Worm (Caenorhabditis elegans) whole organism, L4 larva: Measurements from ENCODE around the gene clec-204.

ENCODE experiments used
- F10B5.3 ChIP-seq: sonication (generic microtip); optimal IDR thresholded peaks from 2 replicates; lab custom pipeline; 2016; ENCODE audit warnings: mild to moderate bottlenecking, missing genetic modification characterization, missing compliant biosample characterization
- F26F4.8 ChIP-seq: fragments of 200-800 bp; sonication (Bioruptor generic); conservative IDR thresholded peaks from 2 replicates; pipeline ENCODE4 v1.3.6; 2022; ENCODE audit warnings: missing genetic modification characterization, missing compliant biosample characterization
- F44E2.7 ChIP-seq: fragments of 200-800 bp; sonication (Bioruptor generic); IDR thresholded peaks from 2 replicates; pipeline ENCODE4 v2.1.2; 2022; ENCODE audit warnings: missing genetic modification characterization, missing compliant biosample characterization
- Y5F2A.4 ChIP-seq: fragments of 200-800 bp; sonication (Bioruptor generic); optimal IDR thresholded peaks from 2 replicates; lab custom pipeline; 2018; ENCODE audit warnings: mild to moderate bottlenecking, missing genetic modification characterization, missing compliant biosample characterization
- attf-4 ChIP-seq: sonication (generic microtip); optimal IDR thresholded peaks from 3 replicates; lab custom pipeline; 2017; ENCODE audit warnings: missing biosample characterization, missing genetic modification characterization
- ceh-28 ChIP-seq: fragments of 150-350 bp; optimal IDR thresholded peaks from 2 replicates; lab custom pipeline; 2014; ENCODE audit warnings: missing biosample characterization, missing genetic modification reagents, missing genetic modification characterization
- ces-1 ChIP-seq: fragments of 150-350 bp; sonication (generic microtip); optimal IDR thresholded peaks from 4 replicates; lab custom pipeline; 2014; ENCODE audit warnings: missing biosample characterization, missing genetic modification reagents, missing genetic modification characterization
- cey-2 ChIP-seq: sonication (generic microtip); optimal IDR thresholded peaks from 3 replicates; lab custom pipeline; 2017; ENCODE audit warnings: missing genetic modification characterization, mild to moderate bottlenecking, missing compliant biosample characterization, antibody characterized with exemption, borderline replicate concordance; ENCODE audit not compliant: insufficient read depth
- ctbp-1 ChIP-seq: fragments of 200-800 bp; sonication (Bioruptor generic); IDR thresholded peaks from 2 replicates; pipeline ENCODE4 v1.3.6; 2022; ENCODE audit warnings: missing genetic modification reagents, missing genetic modification characterization, missing compliant biosample characterization
- daf-16 ChIP-seq, 3 experiments: sonication (generic microtip); optimal IDR thresholded peaks; 2 replicates each; lab custom pipeline; 2016 to 2017; ENCODE audit warnings: missing genetic modification characterization in 3 of 3, missing genetic modification reagents in 3 of 3, mild to moderate bottlenecking in 2 of 3, missing compliant biosample characterization in 2 of 3, missing biosample characterization in 1 of 3, moderate library complexity in 1 of 3
- daf-19 ChIP-seq: fragments of 200-800 bp; sonication (Bioruptor generic); conservative IDR thresholded peaks from 2 replicates; pipeline ENCODE4 v1.3.6; 2022; ENCODE audit warnings: missing genetic modification characterization, missing compliant biosample characterization
- dmd-9 ChIP-seq: fragments of 200-800 bp; sonication (Bioruptor generic); IDR thresholded peaks from 2 replicates; pipeline ENCODE4 v1.3.6; 2022; ENCODE audit warnings: missing genetic modification reagents, missing genetic modification characterization, missing compliant biosample characterization
- egl-27 ChIP-seq: sonication (generic microtip); optimal IDR thresholded peaks from 3 replicates; lab custom pipeline; 2017; ENCODE audit warnings: missing biosample characterization, missing genetic modification reagents, missing genetic modification characterization
- egl-43 ChIP-seq: fragments of 200-800 bp; sonication (Bioruptor generic); IDR thresholded peaks from 2 replicates; pipeline ENCODE4 v1.3.6; 2022; ENCODE audit warnings: missing genetic modification reagents, missing genetic modification characterization, missing compliant biosample characterization
- fkh-10 ChIP-seq: fragments of 150-350 bp; optimal IDR thresholded peaks from 2 replicates; lab custom pipeline; 2014; ENCODE audit warnings: missing biosample characterization, missing genetic modification reagents, missing genetic modification characterization
- fos-1 ChIP-seq: fragments of 150-350 bp; optimal IDR thresholded peaks from 2 replicates; lab custom pipeline; 2014; ENCODE audit warnings: missing biosample characterization, missing genetic modification characterization
- hif-1 ChIP-seq, 2 experiments: sonication (generic microtip); optimal IDR thresholded peaks; 2 replicates each; lab custom pipeline; 2016 to 2017; ENCODE audit warnings: missing compliant biosample characterization in 2 of 2, missing genetic modification characterization in 2 of 2, missing genetic modification reagents in 2 of 2, missing genotype in 2 of 2, mild to moderate bottlenecking in 1 of 2
- hlh-30 ChIP-seq: sonication (generic microtip); optimal IDR thresholded peaks from 2 replicates; lab custom pipeline; 2017; ENCODE audit warnings: antibody characterized with exemption, mild to moderate bottlenecking, missing genetic modification characterization, missing compliant biosample characterization; ENCODE audit not compliant: insufficient read depth
- hmg-1.1 ChIP-seq: fragments of 200-800 bp; sonication (Bioruptor generic); IDR thresholded peaks from 2 replicates; pipeline ENCODE4 v1.3.6; 2022; ENCODE audit warnings: missing genetic modification reagents, missing genetic modification characterization, missing compliant biosample characterization
- lim-7 ChIP-seq: fragments of 200-800 bp; sonication (Bioruptor generic); IDR thresholded peaks from 2 replicates; pipeline ENCODE4 v1.3.6; 2022; ENCODE audit warnings: missing genetic modification characterization, missing compliant biosample characterization
- lsy-2 ChIP-seq, 2 experiments: fragments of 150-350 bp in 1 of 2; sonication (generic microtip) in 1 of 2; optimal IDR thresholded peaks; 2 replicates each; lab custom pipeline; 2014 to 2017; ENCODE audit warnings: missing biosample characterization in 2 of 2, missing genetic modification characterization in 2 of 2
- madf-9 ChIP-seq: fragments of 200-800 bp; sonication (Bioruptor generic); conservative IDR thresholded peaks from 2 replicates; pipeline ENCODE4 v1.3.6; 2022; ENCODE audit warnings: missing genetic modification reagents, missing genetic modification characterization, missing compliant biosample characterization
- mxl-2 ChIP-seq: fragments of 200-800 bp; sonication (Bioruptor generic); conservative IDR thresholded peaks from 2 replicates; pipeline ENCODE4 v1.3.6; 2022; ENCODE audit warnings: missing genetic modification reagents, missing genetic modification characterization, missing compliant biosample characterization
- mxl-3 ChIP-seq: fragments of 200-800 bp; sonication (Bioruptor generic); optimal IDR thresholded peaks from 2 replicates; lab custom pipeline; 2018; ENCODE audit warnings: mild to moderate bottlenecking, missing genetic modification characterization, missing compliant biosample characterization
- nhr-10 ChIP-seq: fragments of 150-350 bp; optimal IDR thresholded peaks from 2 replicates; lab custom pipeline; 2014; ENCODE audit warnings: missing biosample characterization, missing genetic modification characterization
- nhr-102 ChIP-seq: sonication (generic microtip); optimal IDR thresholded peaks from 2 replicates; lab custom pipeline; 2016; ENCODE audit warnings: mild to moderate bottlenecking, missing genetic modification characterization, moderate library complexity, missing compliant biosample characterization
- nhr-237 ChIP-seq: sonication (generic microtip); optimal IDR thresholded peaks from 2 replicates; lab custom pipeline; 2017; ENCODE audit warnings: missing biosample characterization, missing genetic modification characterization
- nhr-28 ChIP-seq: fragments of 150-350 bp; optimal IDR thresholded peaks from 2 replicates; lab custom pipeline; 2014; ENCODE audit warnings: missing biosample characterization, missing genetic modification characterization
- nhr-76 ChIP-seq: fragments of 150-350 bp; optimal IDR thresholded peaks from 2 replicates; lab custom pipeline; 2014; ENCODE audit warnings: missing biosample characterization, missing genetic modification characterization
- pha-4 ChIP-seq, 2 experiments: fragments of 150-350 bp in 1 of 2; fragments of 200-800 bp in 1 of 2; sonication (Bioruptor generic) in 1 of 2; IDR thresholded peaks in 1 of 2; optimal IDR thresholded peaks in 1 of 2; 2 replicates each; pipeline versions ENCODE4 v1.3.6 to Lab custom; 2014 to 2022; ENCODE audit warnings: missing genetic modification characterization in 2 of 2, missing genetic modification reagents in 2 of 2, missing biosample characterization in 1 of 2, missing compliant biosample characterization in 1 of 2
- pqm-1 ChIP-seq: sonication (generic microtip); optimal IDR thresholded peaks from 2 replicates; lab custom pipeline; 2017; ENCODE audit warnings: missing biosample characterization, missing genetic modification characterization
- rbr-2 ChIP-seq: sonication (generic microtip); optimal IDR thresholded peaks from 2 replicates; lab custom pipeline; 2016; ENCODE audit warnings: missing genotype, missing genetic modification characterization, missing compliant biosample characterization
- snpc-4 ChIP-seq: fragments of 150-350 bp; optimal IDR thresholded peaks from 2 replicates; lab custom pipeline; 2014; ENCODE audit warnings: missing biosample characterization, missing genetic modification characterization
- tag-97 ChIP-seq: fragments of 200-800 bp; sonication (Bioruptor generic); IDR thresholded peaks from 2 replicates; pipeline ENCODE4 v1.3.6; 2022; ENCODE audit warnings: missing genetic modification characterization, missing compliant biosample characterization
- tra-1 ChIP-seq: fragments of 200-800 bp; sonication (Bioruptor generic); IDR thresholded peaks from 2 replicates; pipeline ENCODE4 v1.3.6; 2022; ENCODE audit warnings: missing genetic modification reagents, missing genetic modification characterization, missing compliant biosample characterization
- zfp-3 ChIP-seq: fragments of 200-800 bp; sonication (Bioruptor generic); conservative IDR thresholded peaks from 2 replicates; pipeline ENCODE4 v1.3.6; 2022; ENCODE audit warnings: missing genetic modification reagents, missing genetic modification characterization, missing compliant biosample characterization
- ztf-11 ChIP-seq: fragments of 150-350 bp; optimal IDR thresholded peaks from 2 replicates; lab custom pipeline; 2014; ENCODE audit warnings: missing biosample characterization, missing genetic modification characterization
- ztf-7 ChIP-seq: fragments of 150-350 bp; optimal IDR thresholded peaks from 2 replicates; lab custom pipeline; 2014; ENCODE audit warnings: missing biosample characterization, missing genetic modification characterization

The clec-204 gene

DNA sequence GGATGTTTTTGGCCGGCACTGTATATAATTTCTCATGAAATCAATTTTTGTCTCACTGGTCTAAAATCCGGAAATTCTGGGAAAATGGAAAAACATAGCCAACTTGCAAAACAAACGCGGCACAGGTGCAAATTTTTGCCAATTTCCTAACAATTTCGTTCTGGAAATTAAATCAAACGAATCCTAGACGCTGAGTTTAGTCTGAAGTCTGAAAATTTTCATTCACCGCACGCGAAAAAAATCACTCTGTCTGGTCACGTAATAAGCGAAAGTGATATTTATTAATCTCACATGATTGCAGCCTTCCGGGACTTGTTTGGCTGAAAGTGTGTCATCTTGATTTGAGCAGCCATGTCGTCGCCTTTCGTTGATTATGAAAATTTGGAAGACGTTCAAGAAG, 40.1 kb upstream of the clec-204 start, which contains the start of gene srw-103:
srw-103 (plus strand) TSS at position 301 of the 400 bp plus-strand sequence.
- no peak for TF ChIP-seq nhr-76 (tag; lab: Kevin White, UChicago)
- no peak for TF ChIP-seq attf-4 (tag; lab: Kevin White, UChicago)
- no peak for TF ChIP-seq cey-2 (tag; lab: Kevin White, UChicago)
- TF ChIP-seq zfp-3 = no peak
- TF ChIP-seq daf-16 (GFP tag; optimal IDR thresholded peaks at IDR 0.05; lab: Kevin White, UChicago) = no peak
- TF ChIP-seq daf-16 (tag; optimal IDR thresholded peaks at IDR 0.05; lab: Kevin White, UChicago) = no peak
- no peak for TF ChIP-seq hif-1 (tag; optimal IDR thresholded peaks at IDR 0.05; lab: Kevin White, UChicago)
- TF ChIP-seq fos-1 (tag; lab: Kevin White, UChicago) = no peak
- no peak for TF ChIP-seq dmd-9 (GFP tag; lab: Robert Waterston, UW)
- no peak for TF ChIP-seq daf-19
- TF ChIP-seq pqm-1 (tag; lab: Kevin White, UChicago) = no peak
- no peak for TF ChIP-seq tag-97
- no peak for TF ChIP-seq nhr-28 (tag; lab: Kevin White, UChicago)
- TF ChIP-seq hlh-30 (tag; lab: Kevin White, UChicago) = no peak
- no peak for TF ChIP-seq hmg-1.1

DNA sequence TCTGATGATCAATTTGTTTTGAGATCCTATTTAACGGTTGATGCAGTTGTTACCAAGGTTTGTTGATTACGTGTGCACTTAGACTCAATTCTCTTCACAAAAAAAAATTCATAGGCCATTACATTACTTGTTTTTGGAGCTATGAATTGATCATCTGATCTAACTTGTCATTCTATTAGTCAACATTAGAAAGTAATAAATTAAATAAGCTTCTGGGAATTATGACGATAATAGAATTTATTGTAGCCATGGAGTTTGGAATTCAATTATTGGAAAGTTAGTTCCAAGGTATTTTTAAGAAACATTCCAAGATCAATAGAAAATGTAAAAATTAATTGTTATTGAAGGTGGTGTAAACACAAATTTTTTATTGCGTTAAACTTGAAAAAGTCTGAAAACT, 38.7 kb upstream of the clec-204 start:
- TF ChIP-seq ceh-28 (tag; lab: Kevin White, UChicago) = no peak
- TF ChIP-seq ces-1 (GFP tag; lab: Kevin White, UChicago) = peak; percentile 5
- TF ChIP-seq nhr-10 (tag; lab: Kevin White, UChicago) = no peak
- TF ChIP-seq tra-1 (GFP tag; lab: Robert Waterston, UW) = no peak
- TF ChIP-seq egl-27 (tag; lab: Kevin White, UChicago) = no peak
- TF ChIP-seq ctbp-1 (GFP tag; lab: Robert Waterston, UW) = no peak

DNA sequence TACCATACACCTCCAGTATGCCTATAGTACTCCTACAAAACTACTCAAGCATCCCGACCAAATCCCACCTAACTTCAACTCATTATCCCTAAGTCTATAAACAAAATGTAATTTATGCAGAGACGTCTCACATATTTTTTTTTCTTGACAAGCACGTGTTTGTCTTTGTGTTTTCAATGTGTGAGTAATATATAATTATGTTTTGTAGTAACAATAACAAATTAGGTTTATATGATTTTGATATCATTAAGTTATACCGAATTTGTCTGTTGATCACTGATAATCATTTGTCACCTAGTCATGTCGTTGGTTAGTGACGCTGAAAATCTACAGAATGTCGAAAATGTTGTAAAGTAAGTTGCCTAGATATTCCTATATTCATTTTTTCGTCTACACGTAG, 37.0 kb upstream of the clec-204 start, which contains the start of gene srw-102:
srw-102 (plus strand) TSS at position 301 of the 400 bp plus-strand sequence.
- TF ChIP-seq fkh-10 (GFP tag; lab: Kevin White, UChicago) = no peak
- no peak for TF ChIP-seq F10B5.3 (tag; lab: Kevin White, UChicago)
- no peak for TF ChIP-seq pqm-1 (tag; lab: Kevin White, UChicago)
- TF ChIP-seq madf-9 (GFP tag; lab: Robert Waterston, UW) = no peak
- TF ChIP-seq ztf-11 = no peak
- TF ChIP-seq ztf-7 (tag; lab: Kevin White, UChicago) = no peak
- no peak for TF ChIP-seq lsy-2 (tag; optimal IDR thresholded peaks at IDR 0.05; lab: Kevin White, UChicago)
- no peak for TF ChIP-seq mxl-2 (GFP tag; lab: Robert Waterston, UW)
- TF ChIP-seq rbr-2 (tag; lab: Kevin White, UChicago) = no peak

DNA sequence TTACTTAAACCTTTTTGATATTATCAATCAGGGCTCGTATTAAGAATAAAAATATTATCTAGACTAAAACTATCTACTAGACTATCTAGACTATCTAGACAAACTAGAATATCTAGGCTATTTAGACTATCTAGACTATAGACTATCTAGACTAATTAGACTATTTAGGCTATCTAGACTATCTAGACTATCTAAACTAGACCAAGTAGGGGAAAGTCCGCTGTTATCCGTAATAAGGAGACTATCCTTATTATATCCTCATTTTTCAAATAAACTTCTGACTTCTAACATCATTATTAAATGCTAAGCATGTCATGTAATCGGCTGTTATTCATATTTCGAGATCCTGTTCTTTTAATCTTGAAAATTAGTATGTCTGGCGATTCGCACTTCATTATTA, 35.0 kb upstream of the clec-204 start, which contains the start of gene srw-101:
srw-101 (plus strand) TSS at position 301 of the 400 bp plus-strand sequence.
- TF ChIP-seq nhr-102 (tag; lab: Kevin White, UChicago) = no peak
- TF ChIP-seq snpc-4 (tag; lab: Kevin White, UChicago) = no peak
- no peak for TF ChIP-seq egl-43 (GFP tag; lab: Robert Waterston, UW)
- no peak for TF ChIP-seq pha-4 (GFP tag; IDR thresholded peaks at IDR 0.05; lab: Robert Waterston, UW)
- no peak for TF ChIP-seq pha-4 (tag; optimal IDR thresholded peaks at IDR 0.05; lab: Kevin White, UChicago)
- TF ChIP-seq Y5F2A.4 (GFP tag; lab: Kevin White, UChicago) = no peak
- no peak for TF ChIP-seq F44E2.7 (GFP tag; lab: Robert Waterston, UW)
- TF ChIP-seq dmd-9 (GFP tag; lab: Robert Waterston, UW) = no peak
- TF ChIP-seq F26F4.8 (GFP tag; lab: Robert Waterston, UW) = no peak
- no peak for TF ChIP-seq lim-7
- no peak for TF ChIP-seq mxl-3 (GFP tag; lab: Kevin White, UChicago)
- TF ChIP-seq nhr-237 (tag; lab: Kevin White, UChicago) = no peak
- TF ChIP-seq, all 104 proteins: peak for 0
